Worm (Caenorhabditis elegans) whole organism, late embryonic: ENCODE measurements around the gene T01G5.8.

Experiments
- T23F11.4 ChIP-seq: fragments of 200-800 bp; sonication (Bioruptor generic); optimal IDR thresholded peaks from 2 replicates; lab custom pipeline; 2018; ENCODE audit warnings: mild to moderate bottlenecking, missing genetic modification characterization, missing compliant biosample characterization
- ama-1 ChIP-seq: fragments of 150-350 bp; optimal IDR thresholded peaks from 2 replicates; lab custom pipeline; 2014
- ets-4 ChIP-seq: sonication (generic microtip); optimal IDR thresholded peaks from 2 replicates; lab custom pipeline; 2016; ENCODE audit warnings: missing genetic modification characterization, missing compliant biosample characterization
- fkh-6 ChIP-seq: sonication (generic microtip); optimal IDR thresholded peaks from 2 replicates; lab custom pipeline; 2016; ENCODE audit warnings: missing genetic modification characterization, missing compliant biosample characterization
- hlh-30 ChIP-seq: sonication (generic microtip); optimal IDR thresholded peaks from 2 replicates; lab custom pipeline; 2017; ENCODE audit warnings: antibody characterized with exemption, missing genetic modification characterization, missing compliant biosample characterization; ENCODE audit not compliant: insufficient read depth
- nfya-1 ChIP-seq: sonication (generic microtip); optimal IDR thresholded peaks from 2 replicates; lab custom pipeline; 2017; ENCODE audit warnings: missing genetic modification characterization, mild to moderate bottlenecking, missing compliant biosample characterization, antibody characterized with exemption, moderate library complexity
- nhr-232 ChIP-seq: sonication (generic microtip); optimal IDR thresholded peaks from 2 replicates; lab custom pipeline; 2016; ENCODE audit warnings: missing genetic modification characterization, missing compliant biosample characterization
- pag-3 ChIP-seq: sonication (generic microtip); optimal IDR thresholded peaks from 2 replicates; lab custom pipeline; 2016; ENCODE audit warnings: missing compliant biosample characterization, missing genetic modification characterization, borderline replicate concordance
- ref-2 ChIP-seq: sonication (generic microtip); optimal IDR thresholded peaks from 2 replicates; lab custom pipeline; 2016; ENCODE audit warnings: missing genetic modification characterization, missing compliant biosample characterization
- rnt-1 ChIP-seq: sonication (generic microtip); optimal IDR thresholded peaks from 2 replicates; lab custom pipeline; 2016; ENCODE audit warnings: missing genetic modification characterization, missing compliant biosample characterization
- tbx-2 ChIP-seq: sonication (generic microtip); optimal IDR thresholded peaks from 2 replicates; lab custom pipeline; 2016; ENCODE audit warnings: missing genetic modification characterization, missing compliant biosample characterization
- tbx-7 ChIP-seq: sonication (generic microtip); optimal IDR thresholded peaks from 2 replicates; lab custom pipeline; 2016; ENCODE audit warnings: missing genotype, missing genetic modification characterization, missing compliant biosample characterization

DNA sequence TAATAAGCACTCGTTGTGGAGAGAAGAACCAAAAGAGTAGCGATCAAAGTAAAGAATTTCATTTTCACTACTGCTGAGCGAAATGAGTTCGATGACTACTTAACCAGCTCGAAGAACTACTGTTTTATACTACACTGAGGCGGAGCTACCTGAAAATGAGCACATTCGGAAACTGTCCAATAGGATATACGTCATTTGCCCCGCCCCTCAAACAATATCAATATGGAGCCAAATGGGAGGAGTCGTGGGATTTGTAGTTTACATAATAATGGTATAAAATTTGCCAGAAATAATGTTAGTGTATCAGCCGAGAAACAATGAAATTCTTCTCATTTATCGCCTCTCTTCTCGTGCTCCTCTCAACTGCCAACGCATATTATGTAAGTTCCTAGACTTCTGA lies 26.6 kb upstream of the T01G5.8 start, which contains the start of the genes C01G10.5 and C01G10.4:
- no peak for TF ChIP-seq ets-4 (tag; lab: Kevin White, UChicago)
- no peak for TF ChIP-seq tbx-7 (tag; lab: Kevin White, UChicago)
- no peak for TF ChIP-seq tbx-2 (tag; lab: Kevin White, UChicago)
- TF ChIP-seq nhr-232 = no peak
- TF ChIP-seq hlh-30 (tag; lab: Kevin White, UChicago) = no peak
- TF ChIP-seq nfya-1 = no peak
- no peak for TF ChIP-seq ama-1 (lab: Kevin White, UChicago)
- no peak for TF ChIP-seq ref-2 (tag; lab: Kevin White, UChicago)
- no peak for TF ChIP-seq rnt-1
- no peak for TF ChIP-seq T23F11.4
- TF ChIP-seq fkh-6 = no peak
- no peak for TF ChIP-seq pag-3 (tag; lab: Kevin White, UChicago)
